2 worm cellular contexts compared by ENCODE assay signal in the genomic region with DNA sequence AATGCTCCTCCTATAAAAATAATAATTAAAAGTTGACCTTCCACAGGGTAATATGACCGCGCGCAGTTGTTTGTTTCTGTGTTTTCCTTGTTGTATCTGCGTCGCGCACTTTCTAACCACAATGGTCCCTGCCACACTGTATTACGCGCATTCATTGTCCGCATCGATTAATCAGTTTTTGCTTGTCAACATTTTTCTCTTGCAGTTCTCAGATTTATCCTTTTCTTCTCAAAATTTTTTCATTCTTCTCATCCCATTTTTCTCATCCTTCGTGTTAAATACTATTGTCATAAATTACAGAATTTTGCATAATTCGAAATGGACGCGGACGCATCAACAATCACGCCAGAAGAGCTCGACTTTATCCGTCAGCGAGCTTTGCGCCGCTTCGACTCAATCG.
A peak's percentile ranks its signal among the peaks of the same experiment; 100 is the strongest.
TF ChIP-seq lines count a peak whose summit lies in the region.

A gene (plus strand): TSS at position 301 of the 400 bp plus-strand sequence.

TF ChIP-seq in whole organism, late embryonic, 69 proteins besides CTCF, POLR2A, EP300 and RAD21:
- TF ChIP-seq rnt-1 (tag; optimal IDR thresholded peaks at IDR 0.05; lab: Kevin White, UChicago) = no peak
- TF ChIP-seq ets-4 (tag; optimal IDR thresholded peaks at IDR 0.05; lab: Kevin White, UChicago) = no peak
- no peak for TF ChIP-seq dmd-4 (tag; optimal IDR thresholded peaks at IDR 0.05; lab: Kevin White, UChicago; ENCODE audit: borderline replicate concordance)
- no peak for TF ChIP-seq ztf-16 (tag; optimal IDR thresholded peaks at IDR 0.05; lab: Kevin White, UChicago)
- peak; percentile 64 for TF ChIP-seq sdc-2 (tag; optimal IDR thresholded peaks at IDR 0.05; lab: Kevin White, UChicago)

TF ChIP-seq in whole organism, mixed stage, embryonic, 35 proteins besides CTCF, POLR2A, EP300 and RAD21:
- TF ChIP-seq snpc-4 (tag; optimal IDR thresholded peaks at IDR 0.05; lab: Kevin White, UChicago) (no peak), M03D4.4 (tag; optimal IDR thresholded peaks at IDR 0.05; lab: Kevin White, UChicago) (no peak), hlh-1 (tag; optimal IDR thresholded peaks at IDR 0.05; lab: Kevin White, UChicago) (peak; percentile 15), zip-8 (tag; optimal IDR thresholded peaks at IDR 0.05; lab: Kevin White, UChicago) (no peak), nhr-2 (tag; optimal IDR thresholded peaks at IDR 0.05; lab: Kevin White, UChicago) (peak; percentile 1), bed-3 (GFP tag; optimal IDR thresholded peaks at IDR 0.05; lab: Kevin White, UChicago) (no peak)
